Fruit fly (Drosophila melanogaster) whole organism, embryonic: ENCODE measurements around the gene Dok.

ENCODE experiments used
- CG1024 ChIP-seq: fragments of 200-800 bp; sonication (Bioruptor generic); IDR thresholded peaks from 2 replicates; pipeline ENCODE4 v1.3.6; 2022; ENCODE audit warnings: missing biosample characterization, missing genetic modification characterization
- CG10267 ChIP-seq: fragments of 200-800 bp; sonication (Bioruptor generic); optimal IDR thresholded peaks from 2 replicates; lab custom pipeline; 2018; ENCODE audit warnings: missing biosample characterization, mild to moderate bottlenecking, missing genetic modification characterization, moderate library complexity
- CG10462 ChIP-seq: fragments of 200-800 bp; sonication (Bioruptor generic); optimal IDR thresholded peaks from 2 replicates; lab custom pipeline; 2016; ENCODE audit warnings: missing biosample characterization, missing genetic modification characterization
- CG11504 ChIP-seq: fragments of 200-800 bp; sonication (Bioruptor generic); optimal IDR thresholded peaks from 3 replicates; lab custom pipeline; 2019; ENCODE audit warnings: missing biosample characterization, mild to moderate bottlenecking, missing genetic modification characterization, moderate library complexity
- CG11723 ChIP-seq: fragments of 200-800 bp; sonication (Bioruptor generic); optimal IDR thresholded peaks from 2 replicates; lab custom pipeline; 2017; ENCODE audit warnings: missing biosample characterization, mild to moderate bottlenecking, missing genetic modification characterization
- CG12104 ChIP-seq: fragments of 200-800 bp; sonication (Bioruptor generic); optimal IDR thresholded peaks from 3 replicates; lab custom pipeline; 2016; ENCODE audit warnings: missing biosample characterization, missing genetic modification characterization
- CG13424 ChIP-seq: fragments of 200-800 bp; sonication (Bioruptor generic); optimal IDR thresholded peaks from 2 replicates; lab custom pipeline; 2019; ENCODE audit warnings: missing biosample characterization, mild to moderate bottlenecking, missing genetic modification characterization, moderate library complexity
- CG14050 ChIP-seq: fragments of 200-800 bp; sonication (Bioruptor generic); IDR thresholded peaks from 3 replicates; pipeline ENCODE4 v1.3.6; 2022; ENCODE audit warnings: missing biosample characterization, missing genetic modification characterization
- CG15479 ChIP-seq: fragments of 200-800 bp; sonication (Bioruptor generic); optimal IDR thresholded peaks from 3 replicates; lab custom pipeline; 2019; ENCODE audit warnings: missing biosample characterization, mild to moderate bottlenecking, missing genetic modification characterization, moderate library complexity
- CG16863 ChIP-seq: fragments of 200-800 bp; sonication (Bioruptor generic); optimal IDR thresholded peaks from 3 replicates; lab custom pipeline; 2016; ENCODE audit warnings: missing biosample characterization, missing genetic modification characterization
- CG2129 ChIP-seq: fragments of 200-800 bp; sonication (Bioruptor generic); IDR thresholded peaks from 2 replicates; pipeline ENCODE4 v1.3.6; 2022; ENCODE audit warnings: missing biosample characterization, missing genetic modification characterization; ENCODE audit not compliant: partially characterized antibody
- CG2202 ChIP-seq: fragments of 200-800 bp; sonication (Bioruptor generic); optimal IDR thresholded peaks from 2 replicates; lab custom pipeline; 2018; ENCODE audit warnings: missing biosample characterization, mild to moderate bottlenecking, missing genetic modification characterization
- CG2712 ChIP-seq: fragments of 200-800 bp; optimal IDR thresholded peaks from 3 replicates; lab custom pipeline; 2019; ENCODE audit warnings: missing biosample characterization, mild to moderate bottlenecking, missing genetic modification characterization, moderate library complexity
- CG2889 ChIP-seq: fragments of 200-800 bp; sonication (Bioruptor generic); IDR thresholded peaks from 3 replicates; pipeline ENCODE4 v1.3.6; 2022; ENCODE audit warnings: missing biosample characterization, missing genetic modification characterization
- CG3065 ChIP-seq: fragments of 200-800 bp; sonication (Bioruptor generic); optimal IDR thresholded peaks from 2 replicates; lab custom pipeline; 2016; ENCODE audit warnings: missing biosample characterization, missing genetic modification characterization
- CG3281 ChIP-seq: fragments of 200-800 bp; sonication (Bioruptor generic); optimal IDR thresholded peaks from 3 replicates; lab custom pipeline; 2017; ENCODE audit warnings: missing biosample characterization, mild to moderate bottlenecking, missing genetic modification characterization
- CG3407 ChIP-seq: fragments of 200-800 bp; sonication (Bioruptor generic); optimal IDR thresholded peaks from 2 replicates; lab custom pipeline; 2018; ENCODE audit warnings: missing biosample characterization, mild to moderate bottlenecking, missing genetic modification characterization
- CG3847 ChIP-seq: fragments of 200-800 bp; sonication (Bioruptor generic); IDR thresholded peaks from 2 replicates; pipeline ENCODE4 v1.3.6; 2022; ENCODE audit warnings: missing biosample characterization, missing genetic modification characterization
- CG4854 ChIP-seq: fragments of 200-800 bp; sonication (Bioruptor generic); optimal IDR thresholded peaks from 2 replicates; lab custom pipeline; 2016; ENCODE audit warnings: missing biosample characterization, missing genetic modification characterization, inconsistent platforms
- CG7786 ChIP-seq: fragments of 200-800 bp; sonication (Bioruptor generic); optimal IDR thresholded peaks from 2 replicates; lab custom pipeline; 2016; ENCODE audit warnings: missing biosample characterization, missing genetic modification characterization
- CG7839 ChIP-seq: fragments of 200-800 bp; sonication (Bioruptor generic); optimal IDR thresholded peaks from 3 replicates; lab custom pipeline; 2018; ENCODE audit warnings: missing biosample characterization, mild to moderate bottlenecking, missing genetic modification characterization, moderate library complexity
- CG8388 ChIP-seq: fragments of 200-800 bp; sonication (Bioruptor generic); optimal IDR thresholded peaks from 2 replicates; lab custom pipeline; 2019; ENCODE audit warnings: missing biosample characterization, mild to moderate bottlenecking, missing genetic modification characterization, moderate library complexity
- CG9797 ChIP-seq: fragments of 200-800 bp; sonication (Bioruptor generic); optimal IDR thresholded peaks from 3 replicates; lab custom pipeline; 2018; ENCODE audit warnings: missing biosample characterization, mild to moderate bottlenecking, missing genetic modification characterization
- Camta ChIP-seq: fragments of 200-800 bp; sonication (Bioruptor generic); optimal IDR thresholded peaks from 2 replicates; lab custom pipeline; 2016; ENCODE audit warnings: missing biosample characterization, missing genetic modification characterization
- Ets65A ChIP-seq: fragments of 200-800 bp; sonication (Bioruptor generic); peaks from one replicate; lab custom pipeline; 2016; ENCODE audit warnings: missing biosample characterization, missing genetic modification characterization
- GATAe ChIP-seq: fragments of 200-800 bp; sonication (Bioruptor generic); conservative IDR thresholded peaks from 2 replicates; pipeline ENCODE4 v1.3.6; 2022; ENCODE audit warnings: missing biosample characterization, missing genetic modification characterization
- HLH4C ChIP-seq: fragments of 200-800 bp; sonication (Bioruptor generic); IDR thresholded peaks from 3 replicates; pipeline ENCODE4 v1.3.6; 2022; ENCODE audit warnings: missing biosample characterization, missing genetic modification characterization; ENCODE audit not compliant: partially characterized antibody
- Lpt ChIP-seq: fragments of >200 bp; optimal IDR thresholded peaks from 2 replicates; lab custom pipeline; 2018; ENCODE audit warnings: missing biosample characterization, missing genetic modification characterization
- Mad ChIP-seq: fragments of 200-800 bp; sonication (Bioruptor generic); optimal IDR thresholded peaks from 2 replicates; lab custom pipeline; 2016; ENCODE audit warnings: missing biosample characterization, missing genetic modification characterization
- Nf-YA ChIP-seq: fragments of 200-800 bp; sonication (Bioruptor generic); IDR thresholded peaks from 2 replicates; pipeline ENCODE4 v1.3.6; 2022; ENCODE audit warnings: missing biosample characterization, missing genetic modification characterization
- NfI ChIP-seq: fragments of 200-800 bp; sonication (Bioruptor generic); optimal IDR thresholded peaks from 3 replicates; lab custom pipeline; 2018; ENCODE audit warnings: missing biosample characterization, mild to moderate bottlenecking, missing genetic modification characterization, moderate library complexity
- Stat92E ChIP-seq, 3 experiments: fragments of >200 bp in 2 of 3; fragments of 200-800 bp in 1 of 3; sonication (Bioruptor generic) in 1 of 3; optimal IDR thresholded peaks; 2 replicates each; lab custom pipeline; 2017 to 2019; ENCODE audit warnings: missing biosample characterization in 3 of 3, missing genetic modification characterization in 3 of 3, mild to moderate bottlenecking in 1 of 3, moderate library complexity in 1 of 3
- Taf1 ChIP-seq: fragments of 200-800 bp; sonication (Bioruptor generic); IDR thresholded peaks from 2 replicates; pipeline ENCODE4 v1.3.6; 2022; ENCODE audit warnings: missing biosample characterization, missing genetic modification characterization
- Xrp1 ChIP-seq: fragments of 200-800 bp; sonication (Bioruptor generic); IDR thresholded peaks from 2 replicates; pipeline ENCODE4 v1.3.6; 2022; ENCODE audit warnings: missing biosample characterization, missing genetic modification characterization
- crp ChIP-seq, 2 experiments: fragments of 200-800 bp; sonication (Bioruptor generic); optimal IDR thresholded peaks; 2 replicates in 1 of 2; 3 replicates in 1 of 2; lab custom pipeline; 2017; ENCODE audit warnings: missing biosample characterization in 2 of 2, missing genetic modification characterization in 2 of 2, mild to moderate bottlenecking in 1 of 2, moderate library complexity in 1 of 2
- fd64A ChIP-seq: fragments of 200-800 bp; sonication (Bioruptor generic); optimal IDR thresholded peaks from 3 replicates; lab custom pipeline; 2018; ENCODE audit warnings: missing biosample characterization, mild to moderate bottlenecking, missing genetic modification characterization
- grau ChIP-seq: fragments of 200-800 bp; optimal IDR thresholded peaks from 3 replicates; lab custom pipeline; 2019; ENCODE audit warnings: missing biosample characterization, mild to moderate bottlenecking, missing genetic modification characterization, moderate library complexity
- gsb ChIP-seq: fragments of 200-800 bp; sonication (Bioruptor generic); IDR thresholded peaks from 2 replicates; pipeline ENCODE4 v1.3.6; 2022; ENCODE audit warnings: missing biosample characterization, missing genetic modification characterization
- inv ChIP-seq: fragments of 200-800 bp; sonication (Bioruptor generic); IDR thresholded peaks from 2 replicates; pipeline ENCODE4 v1.3.6; 2022; ENCODE audit warnings: missing biosample characterization, missing genetic modification characterization; ENCODE audit not compliant: partially characterized antibody
- klu ChIP-seq: fragments of 200-800 bp; sonication (Bioruptor generic); IDR thresholded peaks from 2 replicates; pipeline ENCODE4 v1.3.6; 2022; ENCODE audit warnings: missing biosample characterization, missing genetic modification characterization
- lmd ChIP-seq: fragments of 200-800 bp; sonication (Bioruptor generic); IDR thresholded peaks from 2 replicates; pipeline ENCODE4 v1.3.6; 2022; ENCODE audit warnings: missing biosample characterization, missing genetic modification characterization
- mld ChIP-seq: fragments of 200-800 bp; sonication (Bioruptor generic); IDR thresholded peaks from 3 replicates; pipeline ENCODE4 v1.3.6; 2022; ENCODE audit warnings: missing biosample characterization, missing genetic modification characterization; ENCODE audit not compliant: partially characterized antibody
- odd ChIP-seq: fragments of 200-800 bp; sonication (Bioruptor generic); optimal IDR thresholded peaks from 2 replicates; lab custom pipeline; 2017; ENCODE audit warnings: missing biosample characterization, mild to moderate bottlenecking, missing genetic modification characterization
- prd ChIP-seq, 3 experiments: fragments of >200 bp in 2 of 3; fragments of 200-800 bp in 1 of 3; sonication (Bioruptor generic) in 1 of 3; optimal IDR thresholded peaks in 2 of 3; IDR thresholded peaks in 1 of 3; 2 replicates in 2 of 3; 3 replicates in 1 of 3; pipeline versions ENCODE4 v1.3.6 to Lab custom; 2017 to 2022; ENCODE audit warnings: missing biosample characterization in 1 of 3, missing genetic modification characterization in 1 of 3
- run ChIP-seq: fragments of 200-800 bp; sonication (Bioruptor generic); optimal IDR thresholded peaks from 3 replicates; lab custom pipeline; 2018; ENCODE audit warnings: missing biosample characterization, mild to moderate bottlenecking, missing genetic modification characterization
- sima ChIP-seq: fragments of 200-800 bp; sonication (Bioruptor generic); optimal IDR thresholded peaks from 2 replicates; lab custom pipeline; 2016; ENCODE audit warnings: missing biosample characterization, missing genetic modification characterization
- ttk ChIP-seq: fragments of 200-800 bp; sonication (Bioruptor generic); IDR thresholded peaks from 2 replicates; pipeline ENCODE4 v2.1.2; 2022; ENCODE audit warnings: missing biosample characterization, missing genetic modification characterization

Dok gene

dm6 chrX:7336962-7337844 is 13.2 kb downstream of the Dok start, which contains the start of gene CBP (continued):
- TF ChIP-seq run (tag; lab: Kevin White, UChicago) (peak; percentile 97), CG3847 (GFP tag; lab: Robert Waterston, UW) (peak; percentile 94), CG11504 (tag; lab: Kevin White, UChicago) (peak; percentile 98), Lpt (GFP tag; lab: Kevin White, UChicago) (no peak), CG1024 (GFP tag; lab: Robert Waterston, UW) (peak; percentile 92), prd (optimal IDR thresholded peaks at IDR 0.05; lab: Kevin White, UChicago) (no peak), prd (GFP tag; IDR thresholded peaks at IDR 0.05; lab: Robert Waterston, UW) (peak; percentile 97), CG10267 (tag; lab: Kevin White, UChicago) (peak; percentile 95), CG9797 (peak; percentile 50), Mad (peak; percentile 96), ttk (GFP tag; lab: Robert Waterston, UW) (peak; percentile 95), Camta (peak; percentile 97), CG2129 (GFP tag; lab: Robert Waterston, UW) (no peak), Ets65A (GFP tag; lab: Kevin White, UChicago) (peak; percentile 99), CG2202 (tag; lab: Kevin White, UChicago) (peak; percentile 99), sima (GFP tag; lab: Kevin White, UChicago) (peak; percentile 88), CG12104 (GFP tag; lab: Kevin White, UChicago) (peak; percentile 97), CG2889 (GFP tag; lab: Robert Waterston, UW) (peak; percentile 91), lmd (GFP tag; lab: Robert Waterston, UW) (peak; percentile 96), fd64A (GFP tag; lab: Kevin White, UChicago) (peak; percentile 97), grau (tag; lab: Kevin White, UChicago) (peak; percentile 97), CG7786 (GFP tag; lab: Kevin White, UChicago) (peak; percentile 97), CG4854 (GFP tag; lab: Kevin White, UChicago) (peak; percentile 95), inv (no peak), HLH4C (GFP tag; lab: Robert Waterston, UW) (0 out of 3 replicates have a peak, but pooled peaks have one; percentile 10), CG13424 (tag; lab: Kevin White, UChicago) (peak; percentile 98), CG3065 (GFP tag; lab: Kevin White, UChicago) (peak; percentile 94), klu (peak; percentile 85), Taf1 (GFP tag; lab: Robert Waterston, UW) (peak; percentile 73), CG14050 (peak; percentile 93), CG2712 (peak; percentile 99), odd (GFP tag; lab: Kevin White, UChicago) (peak; percentile 97), CG3281 (GFP tag; lab: Kevin White, UChicago) (peak; percentile 96), CG16863 (GFP tag; lab: Kevin White, UChicago) (peak; percentile 98), NfI (GFP tag; lab: Kevin White, UChicago) (peak; percentile 97), CG8388 (GFP tag; lab: Kevin White, UChicago) (peak; percentile 98), Stat92E (GFP tag; optimal IDR thresholded peaks at IDR 0.05; lab: Kevin White, UChicago) (peak in 1 of 3 experiments; percentile 96), crp (GFP tag; optimal IDR thresholded peaks at IDR 0.05; lab: Kevin White, UChicago) (peak; percentile 23 to 77), CG11723 (GFP tag; lab: Kevin White, UChicago) (peak; percentile 97), CG15479 (GFP tag; lab: Kevin White, UChicago) (peak; percentile 74), mld (GFP tag; lab: Robert Waterston, UW) (no peak), gsb (GFP tag; lab: Robert Waterston, UW) (peak; percentile 86), Nf-YA (GFP tag; lab: Robert Waterston, UW) (peak; percentile 90), CG10462 (GFP tag; lab: Kevin White, UChicago) (peak; percentile 97), CG7839 (peak; percentile 99), Xrp1 (GFP tag; lab: Robert Waterston, UW) (peak; percentile 98), GATAe (GFP tag; lab: Robert Waterston, UW) (peak; percentile 57), CG3407 (peak; percentile 96)
